Worm (Caenorhabditis elegans) whole organism, L3 larva: ENCODE data around the gene ergo-1.

Source experiments
- fkh-10 ChIP-seq: sonication (generic microtip); optimal IDR thresholded peaks from 2 replicates; lab custom pipeline; 2017; ENCODE audit warnings: missing biosample characterization, missing genetic modification reagents, missing genetic modification characterization
- lin-15B ChIP-seq: fragments of 150-350 bp; optimal IDR thresholded peaks from 2 replicates; lab custom pipeline; 2014; ENCODE audit warnings: missing biosample characterization, missing genetic modification characterization
- pqm-1 ChIP-seq: fragments of 150-350 bp; optimal IDR thresholded peaks from 2 replicates; lab custom pipeline; 2017; ENCODE audit warnings: missing biosample characterization, missing genetic modification characterization, inconsistent platforms
- snpc-4 ChIP-seq: fragments of 150-350 bp; optimal IDR thresholded peaks from 2 replicates; lab custom pipeline; 2014; ENCODE audit warnings: missing biosample characterization, missing genetic modification characterization
- unc-39 ChIP-seq: sonication (generic microtip); optimal IDR thresholded peaks from 4 replicates; lab custom pipeline; 2017; ENCODE audit warnings: missing biosample characterization, missing genetic modification characterization

ce11 chrV:1027044-1027443, 18.4 kb downstream of the ergo-1 start, which contains the start of gene R09A1.3:
- TF ChIP-seq lin-15B (tag; lab: Kevin White, UChicago) (no peak), unc-39 (no peak), snpc-4 (tag; lab: Kevin White, UChicago) (no peak), fkh-10 (GFP tag; lab: Kevin White, UChicago) (no peak), pqm-1 (tag; lab: Kevin White, UChicago) (no peak)
